Fruit fly (Drosophila melanogaster) ovary, adult (tissue): ENCODE measurements around the gene Alg12.

Source experiments
- CG17801 ChIP-seq: fragments of 200-800 bp; optimal IDR thresholded peaks from 2 replicates; lab custom pipeline; 2019; ENCODE audit warnings: missing biosample characterization, mild to moderate bottlenecking, missing genetic modification characterization, moderate library complexity; ENCODE audit not compliant: partially characterized antibody

The Alg12 gene

DNA sequence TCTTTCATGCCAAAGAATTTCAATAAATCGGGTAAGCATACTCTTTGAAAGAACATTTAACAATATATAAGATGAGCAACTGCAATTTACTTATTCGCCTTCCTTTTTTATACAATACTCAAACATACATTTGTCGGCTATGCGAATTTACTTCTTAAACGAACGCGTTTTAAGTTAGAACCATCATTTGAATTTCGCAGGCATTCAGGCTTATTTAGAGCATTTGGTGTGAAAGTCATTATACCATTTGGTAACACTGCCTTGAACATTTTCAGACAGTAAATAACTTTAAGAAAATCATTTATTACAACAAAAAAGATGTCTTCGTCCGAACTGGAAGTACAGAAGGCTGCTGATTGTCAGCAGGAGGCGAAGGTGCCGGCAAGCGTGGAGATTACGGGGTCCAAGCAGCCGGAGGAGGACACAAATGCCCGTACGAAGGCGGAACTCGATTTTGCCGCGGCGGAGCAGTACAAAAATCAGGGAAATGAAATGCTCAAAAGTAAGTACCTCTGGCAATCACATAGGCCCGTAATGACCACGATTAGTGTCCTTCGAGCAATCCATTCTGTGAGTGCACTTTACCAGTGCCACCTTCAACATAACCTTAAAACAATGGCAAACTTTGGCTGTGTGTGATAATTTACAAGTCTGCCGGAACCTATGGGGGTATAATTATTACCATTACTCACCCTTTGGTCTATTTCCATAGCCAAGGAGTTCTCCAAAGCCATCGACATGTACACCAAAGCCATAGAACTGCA is 8.2 kb upstream of the Alg12 start:
- TF ChIP-seq CG17801 (GFP tag; lab: Kevin White, UChicago): no peak

DNA sequence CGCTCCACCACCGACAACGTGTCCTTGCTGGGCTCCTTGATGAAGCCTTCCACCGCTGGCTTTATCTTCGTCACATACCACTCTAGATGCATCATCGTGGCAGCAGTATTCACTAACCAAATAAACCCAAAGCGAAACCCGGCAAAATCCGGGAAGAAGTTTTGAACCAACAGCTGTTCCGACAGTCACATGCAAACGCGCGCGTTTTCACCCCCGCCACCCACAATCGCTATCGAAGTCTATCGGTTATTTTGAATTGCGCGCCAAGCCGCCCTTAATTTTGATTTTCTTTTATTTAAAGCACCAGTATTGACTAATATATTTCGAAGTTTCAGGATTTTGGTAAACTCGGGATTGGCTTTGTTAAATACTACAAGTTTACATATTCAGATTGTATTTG is 1.8 kb upstream of the Alg12 start, which contains the start of gene Tti1:
Gene Tti1, minus strand, starts transcription at position 200 of the 400 bp plus-strand sequence.
- no peak for TF ChIP-seq CG17801 (GFP tag; lab: Kevin White, UChicago)

DNA sequence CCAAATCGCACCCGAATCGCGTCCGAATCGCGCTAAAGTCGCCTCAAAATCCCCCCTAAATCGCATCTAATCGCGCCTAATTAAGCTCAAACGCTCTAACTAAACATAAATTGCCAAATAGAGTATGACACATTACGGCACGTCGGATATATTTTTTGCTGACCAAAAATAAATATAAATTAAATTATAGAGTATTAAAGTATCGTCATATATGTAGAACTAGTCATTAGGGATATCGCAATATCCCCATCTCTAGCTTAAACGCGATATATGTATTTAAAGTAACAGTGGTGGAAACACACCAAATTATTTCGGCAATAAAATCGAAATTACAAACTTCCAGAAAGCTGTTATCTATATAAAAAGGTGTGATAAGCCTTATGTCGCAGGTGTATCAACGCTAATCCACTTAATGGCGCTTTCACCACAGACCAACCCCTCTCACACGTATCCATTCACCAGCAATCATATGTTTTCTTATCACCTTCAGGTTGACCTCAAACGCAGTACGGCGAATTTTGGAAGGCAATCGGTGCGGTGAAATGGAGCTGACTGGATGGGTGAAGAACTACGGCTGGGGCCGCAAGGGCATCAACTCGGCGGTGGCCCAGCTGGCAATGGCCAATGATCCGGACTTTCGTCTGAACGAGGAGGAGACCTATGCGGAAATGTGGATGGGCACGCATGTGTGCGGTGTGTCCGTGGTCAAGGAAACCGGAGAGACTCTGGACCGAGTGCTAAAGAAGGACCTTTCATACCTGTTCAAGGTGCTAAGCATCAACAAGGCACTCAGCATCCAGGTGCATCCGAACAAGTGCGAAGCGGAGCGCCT is 3.3 kb downstream of the Alg12 start, which contains the start of gene Mpi:
Gene Mpi, plus strand, starts transcription at position 263 of the 832 bp plus-strand sequence.
- peak; percentile 72 for TF ChIP-seq CG17801 (GFP tag; lab: Kevin White, UChicago)

- TF ChIP-seq CG17801 (GFP tag; lab: Kevin White, UChicago): no peak
Observed at dm6 chr3R:9762955-9763931, 7.0 kb downstream of the Alg12 start, which contains the start of the genes Snap24 and CG8478. TSS of gene Snap24 (minus strand) at chr3R:9763150. TSS of gene CG8478 (plus strand) at chr3R:9763650.

dm6 chr3R:9767620-9768592 is 11.6 kb downstream of the Alg12 start, which contains the start of gene Naa80:
TSS of gene Naa80 (plus strand) at chr3R:9767834.
- TF ChIP-seq CG17801 (GFP tag; lab: Kevin White, UChicago): peak; percentile 29

- no peak for TF ChIP-seq CG17801 (GFP tag; lab: Kevin White, UChicago)
Observed at dm6 chr3R:9768884-9769283, 12.6 kb downstream of the Alg12 start, which contains the start of gene MED6. TSS of gene MED6 (minus strand) at chr3R:9768984.

DNA sequence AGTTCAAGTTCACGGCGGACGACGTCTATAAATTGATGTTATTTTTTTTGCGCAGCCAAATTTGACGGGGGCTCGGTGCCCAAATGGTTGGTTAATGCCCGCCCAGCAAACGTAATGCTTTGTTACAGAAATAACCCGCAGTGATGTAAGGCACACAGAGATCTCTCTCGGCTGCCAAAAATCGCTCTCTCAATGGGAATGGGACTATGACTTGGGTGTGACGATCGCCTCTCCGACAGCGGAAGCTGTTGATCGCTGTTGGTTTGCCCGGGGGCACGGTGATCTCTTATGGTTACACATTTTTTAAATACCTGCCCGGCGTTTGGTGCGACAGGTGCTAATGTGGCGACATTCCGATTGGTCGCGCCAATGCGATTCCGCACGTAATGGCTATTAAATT is 13.8 kb downstream of the Alg12 start:
- no peak for TF ChIP-seq CG17801 (GFP tag; lab: Kevin White, UChicago)

- TF ChIP-seq CG17801 (GFP tag; lab: Kevin White, UChicago): peak; percentile 95
Observed at dm6 chr3R:9771519-9771972, 15.3 kb downstream of the Alg12 start, which contains the start of gene CG9471. TSS of gene CG9471 (minus strand) at chr3R:9771542.

- no peak for TF ChIP-seq CG17801 (GFP tag; lab: Kevin White, UChicago)
Observed at dm6 chr3R:9774147-9774546, 17.9 kb downstream of the Alg12 start, which contains the start of gene Whamy. TSS of gene Whamy (minus strand) at chr3R:9774419.

dm6 chr3R:9774821-9775220 is 18.5 kb downstream of the Alg12 start, which contains the start of gene topi:
TSS of gene topi (plus strand) at chr3R:9775121.
- no peak for TF ChIP-seq CG17801 (GFP tag; lab: Kevin White, UChicago)

DNA sequence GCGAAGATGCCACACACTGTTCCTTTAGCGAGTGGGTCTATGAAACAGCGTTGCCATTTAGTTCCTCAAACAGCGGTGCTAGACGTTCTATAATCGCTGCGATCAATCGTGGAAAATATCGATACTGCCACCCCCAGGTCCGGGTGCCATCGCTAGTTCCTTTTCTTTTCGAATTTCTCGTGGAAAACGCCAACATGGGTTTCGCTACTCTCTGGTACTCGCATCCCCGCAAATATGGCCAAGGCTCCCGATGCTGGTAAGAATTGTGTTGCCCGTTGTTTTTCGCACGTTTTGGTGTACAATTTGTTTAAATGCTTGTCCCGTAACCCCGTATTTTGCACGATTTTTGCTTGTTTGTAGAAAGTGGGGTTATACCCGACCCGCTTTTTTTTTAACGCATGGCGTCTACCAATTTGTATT is 21.7 kb downstream of the Alg12 start, which contains the start of gene RpS29:
Gene RpS29, plus strand, starts transcription at position 102 of the 420 bp plus-strand sequence.
- TF ChIP-seq CG17801 (GFP tag; lab: Kevin White, UChicago): peak; percentile 81

- no peak for TF ChIP-seq CG17801 (GFP tag; lab: Kevin White, UChicago)
Observed at dm6 chr3R:9779764-9780163, 23.5 kb downstream of the Alg12 start, which contains the start of gene CG12947. TSS of gene CG12947 (plus strand) at chr3R:9780064.
